Worm (Caenorhabditis elegans) whole organism, young adult: Measurements from ENCODE around the gene Y53G8AR.8.

ENCODE experiments used
- C06A6.2 ChIP-seq: fragments of 200-800 bp; sonication (Bioruptor generic); conservative IDR thresholded peaks from 2 replicates; pipeline ENCODE4 v1.3.6; 2022; ENCODE audit warnings: missing genetic modification characterization, missing compliant biosample characterization
- F22D6.2 ChIP-seq: sonication (generic microtip); optimal IDR thresholded peaks from 2 replicates; lab custom pipeline; 2016; ENCODE audit warnings: mild to moderate bottlenecking, missing genetic modification characterization, missing compliant biosample characterization
- F52B5.7 ChIP-seq: sonication (generic microtip); optimal IDR thresholded peaks from 2 replicates; lab custom pipeline; 2016; ENCODE audit warnings: mild to moderate bottlenecking, missing genetic modification characterization, missing compliant biosample characterization
- F55B11.4 ChIP-seq: sonication (generic microtip); optimal IDR thresholded peaks from 2 replicates; lab custom pipeline; 2016; ENCODE audit warnings: missing compliant biosample characterization, missing genetic modification characterization, borderline replicate concordance; ENCODE audit not compliant: insufficient read depth
- F57C9.4 ChIP-seq: sonication (generic microtip); optimal IDR thresholded peaks from 2 replicates; lab custom pipeline; 2017; ENCODE audit warnings: mild to moderate bottlenecking, missing genetic modification characterization, missing compliant biosample characterization
- T26A5.8 ChIP-seq: sonication (generic microtip); optimal IDR thresholded peaks from 2 replicates; lab custom pipeline; 2016; ENCODE audit warnings: missing genetic modification characterization, missing compliant biosample characterization
- Y79H2A.3 ChIP-seq: fragments of 200-800 bp; sonication (Bioruptor generic); conservative IDR thresholded peaks from 2 replicates; pipeline ENCODE4 v1.3.6; 2022; ENCODE audit warnings: missing genetic modification reagents, missing genetic modification characterization, missing compliant biosample characterization
- ZK185.1 ChIP-seq: sonication (generic microtip); optimal IDR thresholded peaks from 2 replicates; lab custom pipeline; 2016; ENCODE audit warnings: mild to moderate bottlenecking, missing genetic modification characterization, missing compliant biosample characterization; ENCODE audit not compliant: poor library complexity, severe bottlenecking
- akir-1 ChIP-seq: fragments of 200-800 bp; sonication (Bioruptor generic); optimal IDR thresholded peaks from 2 replicates; lab custom pipeline; 2018; ENCODE audit warnings: mild to moderate bottlenecking, missing genetic modification characterization, moderate library complexity, missing compliant biosample characterization
- attf-5 ChIP-seq: fragments of 200-800 bp; sonication (Bioruptor generic); optimal IDR thresholded peaks from 2 replicates; lab custom pipeline; 2018; ENCODE audit warnings: mild to moderate bottlenecking, missing genetic modification characterization, missing compliant biosample characterization
- bed-1 ChIP-seq: fragments of 200-800 bp; sonication (Bioruptor generic); IDR thresholded peaks from 2 replicates; pipeline ENCODE4 v1.3.6; 2022; ENCODE audit warnings: missing genetic modification reagents, missing genetic modification characterization, missing compliant biosample characterization
- cebp-1 ChIP-seq, 2 experiments: fragments of 200-800 bp in 1 of 2; sonication (Bioruptor generic) in 1 of 2; sonication (generic microtip) in 1 of 2; IDR thresholded peaks in 1 of 2; optimal IDR thresholded peaks in 1 of 2; 2 replicates each; pipeline versions ENCODE4 v1.3.6 to Lab custom; 2017 to 2022; ENCODE audit warnings: missing compliant biosample characterization in 2 of 2, missing genetic modification characterization in 2 of 2, mild to moderate bottlenecking in 1 of 2, missing genetic modification reagents in 1 of 2, moderate library complexity in 1 of 2
- ceh-100 ChIP-seq: fragments of 200-800 bp; sonication (Bioruptor generic); IDR thresholded peaks from 2 replicates; pipeline ENCODE4 v1.3.6; 2022; ENCODE audit warnings: missing genetic modification reagents, missing genetic modification characterization, missing compliant biosample characterization
- ceh-27 ChIP-seq: fragments of 200-800 bp; sonication (Bioruptor generic); optimal IDR thresholded peaks from 2 replicates; lab custom pipeline; 2018; ENCODE audit warnings: mild to moderate bottlenecking, missing genetic modification characterization, moderate library complexity, missing compliant biosample characterization
- egrh-3 ChIP-seq: fragments of 200-800 bp; sonication (Bioruptor generic); IDR thresholded peaks from 2 replicates; pipeline ENCODE4 v1.3.6; 2022; ENCODE audit warnings: missing genetic modification reagents, missing genetic modification characterization, missing compliant biosample characterization
- ets-4 ChIP-seq: fragments of 200-800 bp; sonication (Bioruptor generic); optimal IDR thresholded peaks from 2 replicates; lab custom pipeline; 2018; ENCODE audit warnings: mild to moderate bottlenecking, missing genetic modification characterization, missing compliant biosample characterization
- gei-17 ChIP-seq: fragments of 200-800 bp; sonication (Bioruptor generic); optimal IDR thresholded peaks from 2 replicates; lab custom pipeline; 2018; ENCODE audit warnings: mild to moderate bottlenecking, missing genetic modification characterization, missing compliant biosample characterization
- hlh-12 ChIP-seq: sonication (generic microtip); optimal IDR thresholded peaks from 2 replicates; lab custom pipeline; 2016; ENCODE audit warnings: missing genetic modification characterization, missing compliant biosample characterization
- hmg-1.2 ChIP-seq: fragments of 200-800 bp; sonication (Bioruptor generic); IDR thresholded peaks from 2 replicates; pipeline ENCODE4 v1.3.6; 2022; ENCODE audit warnings: missing genetic modification reagents, missing genetic modification characterization, missing compliant biosample characterization
- let-526 ChIP-seq: fragments of 200-800 bp; sonication (Bioruptor generic); IDR thresholded peaks from 2 replicates; pipeline ENCODE4 v1.3.6; 2022; ENCODE audit warnings: missing genetic modification reagents, missing genetic modification characterization, missing compliant biosample characterization
- lin-26 ChIP-seq: fragments of 200-800 bp; sonication (Bioruptor generic); IDR thresholded peaks from 2 replicates; pipeline ENCODE4 v1.3.6; 2022; ENCODE audit warnings: missing genetic modification reagents, missing genetic modification characterization, missing compliant biosample characterization
- lin-35 ChIP-seq, 3 experiments: fragments of 150-350 bp in 2 of 3; sonication (generic microtip) in 1 of 3; optimal IDR thresholded peaks; 2 replicates each; lab custom pipeline; 2014 to 2018; ENCODE audit warnings: missing biosample characterization in 3 of 3, missing genetic modification characterization in 3 of 3, missing genetic modification reagents in 3 of 3
- lin-54 ChIP-seq: fragments of 200-800 bp; sonication (Bioruptor generic); optimal IDR thresholded peaks from 2 replicates; lab custom pipeline; 2018; ENCODE audit warnings: mild to moderate bottlenecking, missing genetic modification characterization, missing compliant biosample characterization
- mxl-1 ChIP-seq: sonication (generic microtip); optimal IDR thresholded peaks from 2 replicates; lab custom pipeline; 2016; ENCODE audit warnings: missing genetic modification characterization, missing compliant biosample characterization
- nfya-1 ChIP-seq: sonication (generic microtip); optimal IDR thresholded peaks from 2 replicates; lab custom pipeline; 2017; ENCODE audit warnings: antibody characterized with exemption, missing compliant biosample characterization, missing genetic modification characterization, borderline replicate concordance; ENCODE audit not compliant: insufficient read depth
- nhr-80 ChIP-seq: sonication (generic microtip); optimal IDR thresholded peaks from 2 replicates; lab custom pipeline; 2016; ENCODE audit warnings: missing genetic modification characterization, missing compliant biosample characterization
- nhr-90 ChIP-seq: sonication (generic microtip); optimal IDR thresholded peaks from 2 replicates; lab custom pipeline; 2016; ENCODE audit warnings: missing genotype, mild to moderate bottlenecking, missing genetic modification characterization, missing compliant biosample characterization
- rcor-1 ChIP-seq: fragments of 200-800 bp; sonication (Bioruptor generic); IDR thresholded peaks from 2 replicates; pipeline ENCODE4 v1.3.6; 2022; ENCODE audit warnings: missing genetic modification reagents, missing genetic modification characterization, missing compliant biosample characterization
- sdz-38 ChIP-seq: sonication (generic microtip); optimal IDR thresholded peaks from 2 replicates; lab custom pipeline; 2016; ENCODE audit warnings: missing genotype, missing genetic modification characterization, missing compliant biosample characterization
- snpc-1.3 ChIP-seq: sonication (generic microtip); optimal IDR thresholded peaks from 2 replicates; lab custom pipeline; 2017; ENCODE audit warnings: missing genetic modification characterization, mild to moderate bottlenecking, missing compliant biosample characterization, antibody characterized with exemption, moderate library complexity, missing genotype, missing genetic modification reagents; ENCODE audit not compliant: insufficient read depth
- tbp1 ChIP-seq: fragments of 200-800 bp; sonication (Bioruptor generic); optimal IDR thresholded peaks from 2 replicates; lab custom pipeline; 2018; ENCODE audit warnings: mild to moderate bottlenecking, missing genetic modification characterization, missing compliant biosample characterization
- tlf-1 ChIP-seq: fragments of 200-800 bp; sonication (Bioruptor generic); optimal IDR thresholded peaks from 2 replicates; lab custom pipeline; 2018; ENCODE audit warnings: mild to moderate bottlenecking, missing genetic modification characterization, missing compliant biosample characterization
- unc-62 ChIP-seq: fragments of 150-350 bp; optimal IDR thresholded peaks from 2 replicates; lab custom pipeline; 2014; ENCODE audit warnings: missing biosample characterization, missing genetic modification reagents, missing genetic modification characterization
- zim-3 ChIP-seq: sonication (generic microtip); optimal IDR thresholded peaks from 2 replicates; lab custom pipeline; 2017; ENCODE audit warnings: mild to moderate bottlenecking, missing genetic modification characterization, moderate library complexity, missing compliant biosample characterization
- ztf-28 ChIP-seq: fragments of 200-800 bp; sonication (Bioruptor generic); IDR thresholded peaks from 2 replicates; pipeline ENCODE4 v1.3.6; 2022; ENCODE audit warnings: missing genetic modification reagents, missing genetic modification characterization, missing compliant biosample characterization
- ztf-6 ChIP-seq: fragments of 200-800 bp; sonication (Bioruptor generic); IDR thresholded peaks from 2 replicates; pipeline ENCODE4 v1.3.6; 2022; ENCODE audit warnings: missing genetic modification reagents, missing genetic modification characterization, missing compliant biosample characterization

Gene Y53G8AR.8

DNA sequence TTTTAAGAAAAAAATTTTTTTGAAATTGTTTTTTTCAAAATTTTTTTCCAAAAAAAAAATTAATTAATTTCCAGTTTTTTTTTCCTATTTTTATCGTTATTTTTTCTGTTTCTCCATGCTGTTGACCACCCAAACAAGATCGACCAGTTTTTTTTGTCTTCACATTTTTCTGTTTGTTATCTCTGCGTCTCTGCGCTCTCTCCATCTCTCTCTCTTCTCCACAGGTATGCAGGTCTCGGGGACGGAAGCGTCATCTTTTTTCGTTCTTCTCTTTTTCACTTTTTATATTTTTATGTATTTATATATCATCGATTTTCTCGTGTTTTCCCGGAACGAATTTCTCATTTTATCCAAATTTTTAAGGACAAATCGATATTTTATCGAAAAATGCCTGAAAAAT is 14.8 kb upstream of the Y53G8AR.8 start:
- no peak for TF ChIP-seq T26A5.8
- peak; percentile 49; the same call in 1 of the 2 replicates for TF ChIP-seq hmg-1.2 (GFP tag; lab: Robert Waterston, UW)

DNA sequence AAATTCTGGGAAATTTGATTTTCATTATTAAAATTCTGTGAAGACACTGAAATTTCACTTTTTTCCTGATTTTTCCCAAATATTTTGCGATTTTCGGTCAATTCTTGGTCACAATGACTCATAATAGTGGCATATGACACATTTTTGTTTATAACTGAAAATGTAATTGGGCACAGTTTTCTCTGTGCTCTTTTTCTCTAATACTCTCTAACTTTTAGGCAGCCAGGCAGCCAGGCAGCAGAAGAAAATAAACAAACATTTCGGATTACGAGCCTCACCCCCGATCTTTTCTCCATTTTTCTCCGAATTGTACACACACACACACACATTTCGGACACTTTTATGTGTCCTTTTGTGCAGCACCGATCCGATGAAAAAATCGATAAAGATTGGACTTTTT is 13.2 kb upstream of the Y53G8AR.8 start:
- no peak for TF ChIP-seq zim-3 (tag; lab: Kevin White, UChicago)
- no peak for TF ChIP-seq rcor-1 (GFP tag; lab: Robert Waterston, UW)
- no peak for TF ChIP-seq cebp-1 (GFP tag; IDR thresholded peaks at IDR 0.05; lab: Robert Waterston, UW)
- TF ChIP-seq cebp-1 (tag; optimal IDR thresholded peaks at IDR 0.05; lab: Kevin White, UChicago), result peak; percentile 11
- TF ChIP-seq ZK185.1 (tag; lab: Kevin White, UChicago), result no peak
- TF ChIP-seq ceh-27 (GFP tag; lab: Kevin White, UChicago), result no peak
- peak; percentile 35 for TF ChIP-seq attf-5 (GFP tag; lab: Kevin White, UChicago)
- no peak for TF ChIP-seq ztf-6 (GFP tag; lab: Robert Waterston, UW)
- TF ChIP-seq tlf-1 (GFP tag; lab: Kevin White, UChicago), result no peak

- peak; percentile 86 for TF ChIP-seq cebp-1 (GFP tag; IDR thresholded peaks at IDR 0.05; lab: Robert Waterston, UW)
- peak; percentile 95 for TF ChIP-seq cebp-1 (tag; optimal IDR thresholded peaks at IDR 0.05; lab: Kevin White, UChicago)
- TF ChIP-seq sdz-38 (tag; lab: Kevin White, UChicago), result no peak
- TF ChIP-seq unc-62, result peak; percentile 28
- no peak for TF ChIP-seq Y79H2A.3 (GFP tag; lab: Robert Waterston, UW)
These were observed 12.2 kb upstream of the Y53G8AR.8 start for ce11 chrIII:3306322-3306721.

DNA sequence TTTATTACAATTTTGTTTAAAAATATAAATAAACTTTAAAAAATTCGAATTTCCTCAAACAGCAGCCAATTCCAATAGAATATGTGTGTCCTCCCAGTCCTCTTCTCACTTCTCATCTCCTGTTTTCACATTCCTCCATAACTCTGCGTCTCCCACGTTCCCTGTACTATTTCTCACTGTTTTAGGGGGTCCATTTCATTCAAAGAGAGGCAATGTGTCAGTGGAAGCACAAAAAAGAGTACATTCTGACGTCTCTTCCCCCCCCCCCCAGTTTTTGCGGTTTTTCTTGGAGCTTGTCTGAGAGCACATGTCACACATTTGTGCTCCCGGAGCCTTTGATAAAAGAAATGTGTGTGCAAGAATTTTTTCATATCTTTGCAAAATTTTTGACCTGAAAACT is 10.4 kb upstream of the Y53G8AR.8 start:
- TF ChIP-seq akir-1 (GFP tag; lab: Kevin White, UChicago) (no peak), lin-26 (GFP tag; lab: Robert Waterston, UW) (no peak), F55B11.4 (tag; lab: Kevin White, UChicago) (no peak), ceh-100 (no peak), cebp-1 (GFP tag; IDR thresholded peaks at IDR 0.05; lab: Robert Waterston, UW) (no peak), cebp-1 (tag; optimal IDR thresholded peaks at IDR 0.05; lab: Kevin White, UChicago) (peak; percentile 2), attf-5 (GFP tag; lab: Kevin White, UChicago) (no peak), hmg-1.2 (GFP tag; lab: Robert Waterston, UW) (peak; percentile 76), ZK185.1 (tag; lab: Kevin White, UChicago) (no peak), nfya-1 (no peak), let-526 (GFP tag; lab: Robert Waterston, UW) (no peak)

- no peak for TF ChIP-seq F57C9.4 (tag; lab: Kevin White, UChicago)
- TF ChIP-seq lin-26 (GFP tag; lab: Robert Waterston, UW), result no peak
- TF ChIP-seq F52B5.7 (tag; lab: Kevin White, UChicago), result no peak
- no peak for TF ChIP-seq hlh-12 (tag; lab: Kevin White, UChicago)
These were observed 3.0 kb upstream of the Y53G8AR.8 start, which contains the start of gene Y53G8AR.5 for ce11 chrIII:3297151-3297550. TSS of gene Y53G8AR.5 (plus strand) at chrIII:3297451.

DNA sequence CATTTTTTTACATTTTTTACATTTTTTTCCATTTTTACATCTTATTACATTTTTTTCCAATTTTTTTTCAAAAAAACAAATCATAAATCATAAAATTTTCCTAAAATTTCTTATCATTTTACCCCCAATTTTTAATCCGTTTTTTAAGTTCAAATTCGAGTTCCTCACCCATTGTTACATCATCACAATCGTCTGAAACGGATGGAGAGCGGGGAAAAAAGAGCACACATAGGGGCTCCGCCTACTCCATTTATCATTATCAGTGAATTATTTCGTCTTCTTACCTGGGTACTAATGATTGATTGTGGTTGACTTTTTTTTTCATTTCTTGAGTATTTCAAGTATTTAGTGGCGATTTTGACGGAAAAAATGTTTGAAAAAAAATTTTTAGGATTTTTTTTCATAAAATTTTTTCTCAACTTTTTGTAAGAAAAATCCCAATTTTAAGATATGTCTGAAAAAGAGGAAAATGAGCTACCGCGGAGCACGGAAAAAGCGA is 12.2 kb downstream of the Y53G8AR.8 start, which contains the start of gene mfsd-8:
TSS of gene mfsd-8 (plus strand) at position 449 of the 499 bp plus-strand sequence.
- TF ChIP-seq ztf-28 (GFP tag; lab: Robert Waterston, UW) (no peak), nhr-80 (tag; lab: Kevin White, UChicago) (peak; percentile 88), ets-4 (GFP tag; lab: Kevin White, UChicago) (peak; percentile 63)

DNA sequence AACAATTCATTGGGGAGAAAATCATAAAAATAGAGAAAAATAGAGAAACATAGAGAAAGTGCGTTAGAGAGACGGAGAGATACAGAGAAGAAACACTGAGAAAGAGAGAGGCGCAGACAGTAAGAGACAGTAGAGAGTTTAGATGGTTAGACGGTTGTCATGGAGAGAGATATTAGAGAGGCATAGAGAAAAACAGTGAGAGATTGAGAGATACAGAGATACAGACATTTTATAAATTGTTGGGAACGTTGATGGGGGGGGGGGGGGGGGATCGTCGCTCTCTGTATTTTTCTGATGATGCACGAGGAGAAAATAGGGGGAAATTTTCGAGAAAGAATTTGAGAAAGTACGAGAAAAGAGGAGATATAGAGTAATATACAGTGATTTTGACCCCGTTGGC is 14.8 kb downstream of the Y53G8AR.8 start:
- TF ChIP-seq egrh-3 (GFP tag; lab: Robert Waterston, UW) (peak; percentile 53), mxl-1 (tag; lab: Kevin White, UChicago) (no peak), bed-1 (GFP tag; lab: Robert Waterston, UW) (no peak), C06A6.2 (GFP tag; lab: Robert Waterston, UW) (peak; percentile 77), hmg-1.2 (GFP tag; lab: Robert Waterston, UW) (peak; percentile 98), snpc-1.3 (tag; lab: Kevin White, UChicago) (no peak), akir-1 (GFP tag; lab: Kevin White, UChicago) (no peak), F22D6.2 (tag; lab: Kevin White, UChicago) (no peak), tbp1 (peak; percentile 43), nhr-90 (no peak), gei-17 (GFP tag; lab: Kevin White, UChicago) (peak; percentile 6), lin-54 (peak; percentile 50), lin-35 (GFP tag; optimal IDR thresholded peaks at IDR 0.05; lab: Kevin White, UChicago) (peak in 1 of 3 experiments; percentile 56)
